Fruit fly (Drosophila melanogaster) whole organism, embryonic: ENCODE data around the gene PpD6.

ENCODE experiments used
- Antp ChIP-seq: fragments of 200-800 bp; sonication (Bioruptor generic); optimal IDR thresholded peaks from 3 replicates; lab custom pipeline; 2016; ENCODE audit warnings: missing biosample characterization, missing genetic modification characterization
- Atf6 ChIP-seq: fragments of 200-800 bp; sonication (Bioruptor generic); IDR thresholded peaks from 2 replicates; pipeline ENCODE4 v1.3.6; 2022; ENCODE audit warnings: missing biosample characterization, missing genetic modification characterization
- CG11696 ChIP-seq: fragments of 200-800 bp; sonication (Bioruptor generic); IDR thresholded peaks from 2 replicates; pipeline ENCODE4 v1.3.6; 2022; ENCODE audit warnings: missing biosample characterization, missing genetic modification characterization
- CG13296 ChIP-seq: fragments of 200-800 bp; sonication (Bioruptor generic); optimal IDR thresholded peaks from 3 replicates; lab custom pipeline; 2018; ENCODE audit warnings: missing biosample characterization, mild to moderate bottlenecking, missing genetic modification characterization
- CG14050 ChIP-seq: fragments of 200-800 bp; sonication (Bioruptor generic); IDR thresholded peaks from 3 replicates; pipeline ENCODE4 v1.3.6; 2022; ENCODE audit warnings: missing biosample characterization, missing genetic modification characterization
- CG14667 ChIP-seq: fragments of 200-800 bp; sonication (Bioruptor generic); IDR thresholded peaks from 2 replicates; pipeline ENCODE4 v1.3.6; 2022; ENCODE audit warnings: missing biosample characterization, missing genetic modification characterization
- CG15011 ChIP-seq: fragments of 200-800 bp; sonication (Bioruptor generic); optimal IDR thresholded peaks from 3 replicates; lab custom pipeline; 2018; ENCODE audit warnings: missing biosample characterization, mild to moderate bottlenecking, missing genetic modification characterization
- CG17829 ChIP-seq: fragments of 200-800 bp; optimal IDR thresholded peaks from 2 replicates; lab custom pipeline; 2019; ENCODE audit warnings: missing biosample characterization, mild to moderate bottlenecking, missing genetic modification characterization, moderate library complexity
- CG17912 ChIP-seq: fragments of 200-800 bp; sonication (Bioruptor generic); optimal IDR thresholded peaks from 2 replicates; lab custom pipeline; 2018; ENCODE audit warnings: missing biosample characterization, mild to moderate bottlenecking, missing genetic modification characterization
- CG18262 ChIP-seq: fragments of 200-800 bp; optimal IDR thresholded peaks from 3 replicates; lab custom pipeline; 2019; ENCODE audit warnings: missing biosample characterization, mild to moderate bottlenecking, missing genetic modification characterization, moderate library complexity
- CG18476 ChIP-seq: fragments of 200-800 bp; sonication (Bioruptor generic); optimal IDR thresholded peaks from 2 replicates; lab custom pipeline; 2016; ENCODE audit warnings: missing biosample characterization, mild to moderate bottlenecking, missing genetic modification characterization
- CG4328 ChIP-seq: fragments of 200-800 bp; sonication (Bioruptor generic); optimal IDR thresholded peaks from 3 replicates; lab custom pipeline; 2017; ENCODE audit warnings: missing biosample characterization, missing genetic modification reagents, missing genetic modification characterization
- CG4360 ChIP-seq: fragments of 200-800 bp; sonication (Bioruptor generic); IDR thresholded peaks from 2 replicates; pipeline ENCODE4 v1.3.6; 2022; ENCODE audit warnings: missing biosample characterization, missing genetic modification characterization
- CG4820 ChIP-seq: fragments of 200-800 bp; sonication (Bioruptor generic); optimal IDR thresholded peaks from 3 replicates; lab custom pipeline; 2016; ENCODE audit warnings: missing biosample characterization, missing genetic modification characterization
- CG7271 ChIP-seq: fragments of 200-800 bp; sonication (Bioruptor generic); optimal IDR thresholded peaks from 2 replicates; lab custom pipeline; 2018; ENCODE audit warnings: missing biosample characterization, mild to moderate bottlenecking, missing genetic modification characterization, moderate library complexity
- CG7786 ChIP-seq: fragments of 200-800 bp; sonication (Bioruptor generic); optimal IDR thresholded peaks from 2 replicates; lab custom pipeline; 2016; ENCODE audit warnings: missing biosample characterization, missing genetic modification characterization
- CG7928 ChIP-seq: fragments of 200-800 bp; sonication (Bioruptor generic); optimal IDR thresholded peaks from 2 replicates; lab custom pipeline; 2017; ENCODE audit warnings: missing biosample characterization, mild to moderate bottlenecking, missing genetic modification characterization
- CG7963 ChIP-seq: fragments of 200-800 bp; sonication (Bioruptor generic); IDR thresholded peaks from 3 replicates; pipeline ENCODE4 v1.3.6; 2022; ENCODE audit warnings: missing biosample characterization, missing genetic modification characterization; ENCODE audit not compliant: partially characterized antibody
- CG8359 ChIP-seq: fragments of 200-800 bp; sonication (Bioruptor generic); optimal IDR thresholded peaks from 2 replicates; lab custom pipeline; 2017; ENCODE audit warnings: missing biosample characterization, mild to moderate bottlenecking, missing genetic modification characterization, borderline replicate concordance
- Dll ChIP-seq: fragments of 200-800 bp; sonication (Bioruptor generic); IDR thresholded peaks from 4 replicates; pipeline ENCODE4 v1.3.6; 2022; ENCODE audit warnings: missing biosample characterization, missing genetic modification characterization; ENCODE audit not compliant: partially characterized antibody
- Drgx ChIP-seq: fragments of 200-800 bp; sonication (Bioruptor generic); IDR thresholded peaks from 2 replicates; pipeline ENCODE4 v1.3.6; 2022; ENCODE audit warnings: missing biosample characterization, missing genetic modification characterization
- ERR ChIP-seq: fragments of 200-800 bp; sonication (Bioruptor generic); optimal IDR thresholded peaks from 2 replicates; lab custom pipeline; 2016; ENCODE audit warnings: missing biosample characterization, missing genetic modification characterization
- HLH54F ChIP-seq: fragments of 200-800 bp; sonication (Bioruptor generic); optimal IDR thresholded peaks from 3 replicates; lab custom pipeline; 2016; ENCODE audit warnings: missing biosample characterization, missing genetic modification characterization
- Hr78 ChIP-seq, 2 experiments: fragments of 200-800 bp in 1 of 2; fragments of >200 bp in 1 of 2; sonication (Bioruptor generic) in 1 of 2; optimal IDR thresholded peaks; 2 replicates each; lab custom pipeline; 2017 to 2019; ENCODE audit warnings: missing biosample characterization in 2 of 2, missing genetic modification characterization in 2 of 2, mild to moderate bottlenecking in 1 of 2, moderate library complexity in 1 of 2
- Stat92E ChIP-seq, 3 experiments: fragments of >200 bp in 2 of 3; fragments of 200-800 bp in 1 of 3; sonication (Bioruptor generic) in 1 of 3; optimal IDR thresholded peaks; 2 replicates each; lab custom pipeline; 2017 to 2019; ENCODE audit warnings: missing biosample characterization in 3 of 3, missing genetic modification characterization in 3 of 3, mild to moderate bottlenecking in 1 of 3, moderate library complexity in 1 of 3
- abd-A ChIP-seq: fragments of 200-800 bp; sonication (Bioruptor generic); optimal IDR thresholded peaks from 3 replicates; lab custom pipeline; 2019; ENCODE audit warnings: missing biosample characterization, mild to moderate bottlenecking, missing genetic modification characterization, moderate library complexity
- al ChIP-seq: fragments of 200-800 bp; sonication (Bioruptor generic); IDR thresholded peaks from 2 replicates; pipeline ENCODE4 v1.3.6; 2022; ENCODE audit warnings: missing biosample characterization, missing genetic modification characterization
- ash1 ChIP-seq: fragments of 200-800 bp; sonication (Bioruptor generic); optimal IDR thresholded peaks from 2 replicates; lab custom pipeline; 2018; ENCODE audit warnings: missing biosample characterization, mild to moderate bottlenecking, missing genetic modification characterization
- btn ChIP-seq: fragments of 200-800 bp; sonication (Bioruptor generic); optimal IDR thresholded peaks from 2 replicates; lab custom pipeline; 2016; ENCODE audit warnings: missing biosample characterization, missing genetic modification characterization
- cato ChIP-seq: fragments of 200-800 bp; sonication (Bioruptor generic); optimal IDR thresholded peaks from 2 replicates; lab custom pipeline; 2016; ENCODE audit warnings: missing biosample characterization, missing genetic modification characterization, borderline replicate concordance
- crol ChIP-seq: fragments of 200-800 bp; sonication (Bioruptor generic); IDR thresholded peaks from 2 replicates; pipeline ENCODE4 v1.3.6; 2022; ENCODE audit warnings: missing biosample characterization, missing genetic modification characterization
- crp ChIP-seq, 2 experiments: fragments of 200-800 bp; sonication (Bioruptor generic); optimal IDR thresholded peaks; 2 replicates in 1 of 2; 3 replicates in 1 of 2; lab custom pipeline; 2017; ENCODE audit warnings: missing biosample characterization in 2 of 2, missing genetic modification characterization in 2 of 2, mild to moderate bottlenecking in 1 of 2, moderate library complexity in 1 of 2
- dan ChIP-seq: fragments of 200-800 bp; sonication (Bioruptor generic); IDR thresholded peaks from 2 replicates; pipeline ENCODE4 v1.3.6; 2022; ENCODE audit warnings: missing biosample characterization, missing genetic modification characterization
- dati ChIP-seq: fragments of 200-800 bp; sonication (Bioruptor generic); IDR thresholded peaks from 2 replicates; pipeline ENCODE4 v1.3.6; 2022; ENCODE audit warnings: missing biosample characterization, missing genetic modification characterization
- exex ChIP-seq: fragments of 200-800 bp; sonication (Bioruptor generic); optimal IDR thresholded peaks from 4 replicates; lab custom pipeline; 2018; ENCODE audit warnings: missing biosample characterization, mild to moderate bottlenecking, missing genetic modification characterization, moderate library complexity
- eyg ChIP-seq: fragments of 200-800 bp; sonication (Bioruptor generic); optimal IDR thresholded peaks from 3 replicates; lab custom pipeline; 2016; ENCODE audit warnings: missing biosample characterization, missing genetic modification characterization
- fd96Cb ChIP-seq: fragments of 200-800 bp; sonication (Bioruptor generic); optimal IDR thresholded peaks from 2 replicates; lab custom pipeline; 2018; ENCODE audit warnings: missing biosample characterization, mild to moderate bottlenecking, missing genetic modification characterization, moderate library complexity
- gfzf ChIP-seq: fragments of 200-800 bp; sonication (Bioruptor generic); optimal IDR thresholded peaks from 2 replicates; lab custom pipeline; 2016; ENCODE audit warnings: missing biosample characterization, mild to moderate bottlenecking, missing genetic modification characterization, moderate library complexity
- gsb ChIP-seq: fragments of 200-800 bp; sonication (Bioruptor generic); IDR thresholded peaks from 2 replicates; pipeline ENCODE4 v1.3.6; 2022; ENCODE audit warnings: missing biosample characterization, missing genetic modification characterization
- inv ChIP-seq: fragments of 200-800 bp; sonication (Bioruptor generic); IDR thresholded peaks from 2 replicates; pipeline ENCODE4 v1.3.6; 2022; ENCODE audit warnings: missing biosample characterization, missing genetic modification characterization; ENCODE audit not compliant: partially characterized antibody
- kni ChIP-seq: fragments of 200-800 bp; sonication (Bioruptor generic); optimal IDR thresholded peaks from 3 replicates; lab custom pipeline; 2017; ENCODE audit warnings: mild to moderate bottlenecking, missing biosample characterization, missing genetic modification reagents, missing genetic modification characterization
- pb ChIP-seq: fragments of 200-800 bp; sonication (Bioruptor generic); optimal IDR thresholded peaks from 3 replicates; lab custom pipeline; 2016; ENCODE audit warnings: missing biosample characterization, missing genetic modification characterization
- scrt ChIP-seq: fragments of 200-800 bp; sonication (Bioruptor generic); optimal IDR thresholded peaks from 2 replicates; lab custom pipeline; 2018; ENCODE audit warnings: missing biosample characterization, mild to moderate bottlenecking, missing genetic modification characterization, moderate library complexity
- tll ChIP-seq, 2 experiments: fragments of 200-800 bp in 1 of 2; fragments of >200 bp in 1 of 2; sonication (Bioruptor generic) in 1 of 2; optimal IDR thresholded peaks; 2 replicates each; lab custom pipeline; 2017 to 2019; ENCODE audit warnings: missing biosample characterization in 2 of 2, missing genetic modification characterization in 2 of 2, mild to moderate bottlenecking in 1 of 2, moderate library complexity in 1 of 2
- unpg ChIP-seq: fragments of 200-800 bp; sonication (Bioruptor generic); optimal IDR thresholded peaks from 3 replicates; lab custom pipeline; 2018; ENCODE audit warnings: missing biosample characterization, mild to moderate bottlenecking, missing genetic modification characterization, moderate library complexity
- wek ChIP-seq: fragments of 200-800 bp; sonication (Bioruptor generic); optimal IDR thresholded peaks from 3 replicates; lab custom pipeline; 2018; ENCODE audit warnings: missing biosample characterization, mild to moderate bottlenecking, missing genetic modification characterization, moderate library complexity

Gene PpD6

DNA sequence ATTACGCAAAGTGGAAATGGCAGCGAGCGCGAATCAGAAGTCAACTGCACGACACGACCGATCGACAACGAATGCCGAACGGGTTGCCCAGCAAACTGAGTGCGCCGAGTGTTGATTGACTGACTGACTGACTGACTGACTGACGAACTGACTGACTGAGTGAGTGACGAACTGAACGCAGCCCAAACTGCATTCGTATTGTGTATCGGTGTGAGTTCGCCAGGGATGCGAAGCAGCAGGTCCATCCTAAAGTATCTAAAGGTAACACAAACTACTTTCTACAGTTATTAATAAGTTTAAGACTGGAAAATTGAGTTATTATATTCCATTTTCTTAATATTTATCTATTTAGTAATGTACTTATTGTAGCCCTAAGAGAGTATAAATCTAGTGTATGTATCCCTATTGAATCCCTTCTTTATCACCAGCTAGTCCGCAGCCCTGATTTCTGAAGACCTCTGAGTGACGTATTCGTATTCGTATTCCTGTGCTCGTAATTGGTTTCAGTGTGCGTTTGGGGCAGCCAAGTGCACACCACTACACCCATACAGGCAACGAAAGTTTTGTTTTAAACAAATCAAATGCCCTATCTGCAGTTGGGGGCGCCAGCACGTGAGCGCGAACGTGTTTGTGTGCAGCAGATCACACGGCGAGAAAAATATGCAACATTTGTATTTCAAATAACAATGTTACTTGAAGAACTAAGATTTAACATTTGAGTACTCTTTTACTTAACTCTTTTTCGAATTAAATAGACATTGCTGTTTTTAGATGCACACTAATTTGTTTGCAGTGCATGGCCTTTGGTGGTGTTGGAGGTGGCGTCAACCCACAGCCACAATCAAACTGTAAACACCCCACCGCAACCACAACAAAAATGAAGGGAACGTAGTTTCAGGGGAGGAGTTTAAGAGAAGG is 43.5 kb downstream of the PpD6 start (continued):
- TF ChIP-seq Atf6 (peak; percentile 78; the same call in 1 of the 2 replicates), Antp (GFP tag; lab: Kevin White, UChicago) (peak; percentile 96), HLH54F (GFP tag; lab: Kevin White, UChicago) (peak; percentile 88), ash1 (GFP tag; lab: Kevin White, UChicago) (no peak), crp (GFP tag; optimal IDR thresholded peaks at IDR 0.05; lab: Kevin White, UChicago) (peak; percentile 13 to 56), ERR (GFP tag; lab: Kevin White, UChicago) (peak; percentile 87), gfzf (GFP tag; lab: Kevin White, UChicago) (peak; percentile 1), gsb (GFP tag; lab: Robert Waterston, UW) (peak; percentile 53; the same call in 1 of the 2 replicates), crol (GFP tag; lab: Robert Waterston, UW) (peak; percentile 55; the same call in 1 of the 2 replicates), exex (tag; lab: Kevin White, UChicago) (peak; percentile 53), CG4820 (GFP tag; lab: Kevin White, UChicago) (peak; percentile 95), CG18476 (GFP tag; lab: Kevin White, UChicago) (peak; percentile 90), Dll (GFP tag; lab: Robert Waterston, UW) (no peak), tll (GFP tag; optimal IDR thresholded peaks at IDR 0.05; lab: Kevin White, UChicago) (no peak), btn (GFP tag; lab: Kevin White, UChicago) (peak; percentile 96), eyg (GFP tag; lab: Kevin White, UChicago) (peak; percentile 92), CG18262 (peak; percentile 96), wek (GFP tag; lab: Kevin White, UChicago) (peak; percentile 82), CG14667 (GFP tag; lab: Robert Waterston, UW) (peak; percentile 91), CG13296 (GFP tag; lab: Kevin White, UChicago) (peak; percentile 78), scrt (GFP tag; lab: Kevin White, UChicago) (peak; percentile 84), CG14050 (GFP tag; lab: Robert Waterston, UW) (peak; percentile 90), CG8359 (GFP tag; lab: Kevin White, UChicago) (peak; percentile 87), CG7963 (no peak), CG4328 (GFP tag; lab: Kevin White, UChicago) (peak; percentile 77), al (GFP tag; lab: Robert Waterston, UW) (peak; percentile 44; the same call in 1 of the 2 replicates), inv (GFP tag; lab: Robert Waterston, UW) (no peak), Drgx (GFP tag; lab: Robert Waterston, UW) (peak; percentile 81), pb (peak; percentile 93), CG17829 (tag; lab: Kevin White, UChicago) (peak; percentile 96), CG7928 (peak; percentile 28), Hr78 (GFP tag; optimal IDR thresholded peaks at IDR 0.05; lab: Kevin White, UChicago) (peak in 1 of 2 experiments; percentile 95), CG11696 (GFP tag; lab: Robert Waterston, UW) (peak; percentile 50), CG7271 (tag; lab: Kevin White, UChicago) (peak; percentile 23), cato (GFP tag; lab: Kevin White, UChicago) (peak; percentile 93), unpg (GFP tag; lab: Kevin White, UChicago) (peak; percentile 94), Stat92E (GFP tag; optimal IDR thresholded peaks at IDR 0.05; lab: Kevin White, UChicago) (peak in 1 of 3 experiments; percentile 88), CG17912 (peak; percentile 80), fd96Cb (tag; lab: Kevin White, UChicago) (peak; percentile 96), CG15011 (GFP tag; lab: Kevin White, UChicago) (peak; percentile 82), kni (GFP tag; lab: Kevin White, UChicago) (peak; percentile 93), dati (GFP tag; lab: Robert Waterston, UW) (peak; percentile 90), CG7786 (GFP tag; lab: Kevin White, UChicago) (peak; percentile 92), abd-A (no peak), dan (GFP tag; lab: Robert Waterston, UW) (peak; percentile 83), CG4360 (peak; percentile 75)
